Fruit fly (Drosophila melanogaster) whole organism, embryonic: ENCODE data around the gene CG15728.

Experiments used
- Bdp1 ChIP-seq: fragments of 200-800 bp; sonication (Bioruptor generic); optimal IDR thresholded peaks from 3 replicates; lab custom pipeline; 2016; ENCODE audit warnings: missing biosample characterization, missing genetic modification characterization
- Bgb ChIP-seq: fragments of 200-800 bp; sonication (Bioruptor generic); IDR thresholded peaks from 2 replicates; pipeline ENCODE4 v1.3.6; 2022; ENCODE audit warnings: missing biosample characterization, missing genetic modification characterization; ENCODE audit not compliant: partially characterized antibody
- BtbVII ChIP-seq: fragments of 200-800 bp; sonication (Bioruptor generic); optimal IDR thresholded peaks from 3 replicates; lab custom pipeline; 2017; ENCODE audit warnings: missing biosample characterization, mild to moderate bottlenecking, missing genetic modification characterization
- CG10565 ChIP-seq: fragments of 200-800 bp; sonication (Bioruptor generic); optimal IDR thresholded peaks from 3 replicates; lab custom pipeline; 2016; ENCODE audit warnings: missing biosample characterization, mild to moderate bottlenecking, missing genetic modification characterization
- CG11696 ChIP-seq: fragments of 200-800 bp; sonication (Bioruptor generic); IDR thresholded peaks from 2 replicates; pipeline ENCODE4 v1.3.6; 2022; ENCODE audit warnings: missing biosample characterization, missing genetic modification characterization
- CG2129 ChIP-seq: fragments of 200-800 bp; sonication (Bioruptor generic); IDR thresholded peaks from 2 replicates; pipeline ENCODE4 v1.3.6; 2022; ENCODE audit warnings: missing biosample characterization, missing genetic modification characterization; ENCODE audit not compliant: partially characterized antibody
- CG2199 ChIP-seq: fragments of 200-800 bp; sonication (Bioruptor generic); IDR thresholded peaks from 3 replicates; pipeline ENCODE4 v1.3.6; 2022; ENCODE audit warnings: missing biosample characterization, missing genetic modification characterization
- CG2202 ChIP-seq: fragments of 200-800 bp; sonication (Bioruptor generic); optimal IDR thresholded peaks from 2 replicates; lab custom pipeline; 2018; ENCODE audit warnings: missing biosample characterization, mild to moderate bottlenecking, missing genetic modification characterization
- CG32767 ChIP-seq: fragments of 200-800 bp; sonication (Bioruptor generic); IDR thresholded peaks from 2 replicates; pipeline ENCODE4 v1.3.6; 2022; ENCODE audit warnings: missing biosample characterization, missing genetic modification characterization
- CG6654 ChIP-seq: fragments of 200-800 bp; sonication (Bioruptor generic); optimal IDR thresholded peaks from 2 replicates; lab custom pipeline; 2017; ENCODE audit warnings: missing biosample characterization, mild to moderate bottlenecking, missing genetic modification characterization
- CG6689 ChIP-seq: fragments of 200-800 bp; sonication (Bioruptor generic); IDR thresholded peaks from 2 replicates; pipeline ENCODE4 v1.3.6; 2022; ENCODE audit warnings: missing biosample characterization, missing genetic modification characterization
- CG6813 ChIP-seq: fragments of 200-800 bp; sonication (Bioruptor generic); optimal IDR thresholded peaks from 2 replicates; lab custom pipeline; 2017; ENCODE audit warnings: missing biosample characterization, missing genetic modification characterization, mild to moderate bottlenecking, moderate library complexity, missing genetic modification reagents
- CG6854 ChIP-seq: fragments of 200-800 bp; sonication (Bioruptor generic); optimal IDR thresholded peaks from 3 replicates; lab custom pipeline; 2017; ENCODE audit warnings: missing biosample characterization, mild to moderate bottlenecking, missing genetic modification characterization
- CG7556 ChIP-seq: fragments of 200-800 bp; sonication (Bioruptor generic); optimal IDR thresholded peaks from 2 replicates; lab custom pipeline; 2017; ENCODE audit warnings: missing biosample characterization, mild to moderate bottlenecking, missing genetic modification characterization
- CG8478 ChIP-seq: fragments of >200 bp; optimal IDR thresholded peaks from 2 replicates; lab custom pipeline; 2018
- CG8924 ChIP-seq: fragments of 200-800 bp; optimal IDR thresholded peaks from 3 replicates; lab custom pipeline; 2019; ENCODE audit warnings: missing biosample characterization, mild to moderate bottlenecking, missing genetic modification characterization, moderate library complexity
- CG8944 ChIP-seq: fragments of 200-800 bp; sonication (Bioruptor generic); optimal IDR thresholded peaks from 3 replicates; lab custom pipeline; 2016; ENCODE audit warnings: missing biosample characterization, missing genetic modification characterization
- CTCF ChIP-seq: fragments of 200-800 bp; sonication (Bioruptor generic); optimal IDR thresholded peaks from 2 replicates; lab custom pipeline; 2017; ENCODE audit warnings: missing biosample characterization, mild to moderate bottlenecking, missing genetic modification characterization, moderate library complexity
- CoRest ChIP-seq: fragments of 200-800 bp; sonication (Bioruptor generic); optimal IDR thresholded peaks from 3 replicates; lab custom pipeline; 2018; ENCODE audit warnings: missing biosample characterization, mild to moderate bottlenecking, missing genetic modification characterization, moderate library complexity
- Dad ChIP-seq: fragments of 200-800 bp; sonication (Bioruptor generic); optimal IDR thresholded peaks from 3 replicates; lab custom pipeline; 2016; ENCODE audit warnings: missing biosample characterization, missing genetic modification characterization
- Dip2 ChIP-seq: fragments of 200-800 bp; sonication (Bioruptor generic); IDR thresholded peaks from 2 replicates; pipeline ENCODE4 v1.3.6; 2022; ENCODE audit warnings: missing biosample characterization, missing genetic modification characterization
- H2.0 ChIP-seq: fragments of 200-800 bp; sonication (Bioruptor generic); IDR thresholded peaks from 2 replicates; pipeline ENCODE4 v1.3.6; 2022; ENCODE audit warnings: missing biosample characterization, missing genetic modification characterization
- HLH54F ChIP-seq: fragments of 200-800 bp; sonication (Bioruptor generic); optimal IDR thresholded peaks from 3 replicates; lab custom pipeline; 2016; ENCODE audit warnings: missing biosample characterization, missing genetic modification characterization
- Meics ChIP-seq: fragments of 200-800 bp; sonication (Bioruptor generic); optimal IDR thresholded peaks from 2 replicates; lab custom pipeline; 2017; ENCODE audit warnings: missing biosample characterization, mild to moderate bottlenecking, missing genetic modification characterization
- Mes4 ChIP-seq: fragments of 200-800 bp; sonication (Bioruptor generic); optimal IDR thresholded peaks from 2 replicates; lab custom pipeline; 2016; ENCODE audit warnings: missing biosample characterization, missing genetic modification characterization
- Pdp1 ChIP-seq, 2 experiments: fragments of 200-800 bp; sonication (Bioruptor generic); optimal IDR thresholded peaks; 3 replicates each; lab custom pipeline; 2016; ENCODE audit warnings: missing biosample characterization in 2 of 2, missing genetic modification characterization in 2 of 2, mild to moderate bottlenecking in 1 of 2, moderate library complexity in 1 of 2
- Poxn ChIP-seq: fragments of 200-800 bp; sonication (Bioruptor generic); IDR thresholded peaks from 2 replicates; pipeline ENCODE4 v1.3.6; 2022; ENCODE audit warnings: missing biosample characterization, missing genetic modification characterization
- Ravus ChIP-seq: fragments of 200-800 bp; sonication (Bioruptor generic); IDR thresholded peaks from 2 replicates; pipeline ENCODE4 v1.3.6; 2022; ENCODE audit warnings: missing biosample characterization, missing genetic modification characterization
- Sox100B ChIP-seq: fragments of 200-800 bp; sonication (Bioruptor generic); optimal IDR thresholded peaks from 3 replicates; lab custom pipeline; 2018; ENCODE audit warnings: missing biosample characterization, mild to moderate bottlenecking, missing genetic modification characterization
- Spps ChIP-seq: fragments of 200-800 bp; sonication (Bioruptor generic); optimal IDR thresholded peaks from 2 replicates; lab custom pipeline; 2018; ENCODE audit warnings: missing biosample characterization, mild to moderate bottlenecking, missing genetic modification characterization
- TFAM ChIP-seq: fragments of 200-800 bp; sonication (Bioruptor generic); optimal IDR thresholded peaks from 2 replicates; lab custom pipeline; 2017; ENCODE audit warnings: missing biosample characterization, missing genetic modification characterization, inconsistent platforms
- Xbp1 ChIP-seq: fragments of 200-800 bp; sonication (Bioruptor generic); optimal IDR thresholded peaks from 3 replicates; lab custom pipeline; 2016; ENCODE audit warnings: missing biosample characterization, mild to moderate bottlenecking, missing genetic modification characterization
- YL-1 ChIP-seq: fragments of 200-800 bp; sonication (Bioruptor generic); optimal IDR thresholded peaks from 3 replicates; lab custom pipeline; 2017; ENCODE audit warnings: missing biosample characterization, mild to moderate bottlenecking, missing genetic modification characterization
- amos ChIP-seq: fragments of 200-800 bp; sonication (Bioruptor generic); IDR thresholded peaks from 2 replicates; pipeline ENCODE4 v1.3.6; 2022; ENCODE audit warnings: missing biosample characterization, missing genetic modification characterization; ENCODE audit not compliant: partially characterized antibody
- bowl ChIP-seq: fragments of 200-800 bp; sonication (Bioruptor generic); IDR thresholded peaks from 2 replicates; pipeline ENCODE4 v1.3.6; 2022; ENCODE audit warnings: missing biosample characterization, missing genetic modification characterization
- bsh ChIP-seq, 2 experiments: fragments of 200-800 bp; sonication (Bioruptor generic); optimal IDR thresholded peaks; 2 replicates each; lab custom pipeline; 2017 to 2018; ENCODE audit warnings: mild to moderate bottlenecking in 2 of 2, missing biosample characterization in 2 of 2, missing genetic modification characterization in 2 of 2, moderate library complexity in 1 of 2
- btn ChIP-seq: fragments of 200-800 bp; sonication (Bioruptor generic); optimal IDR thresholded peaks from 2 replicates; lab custom pipeline; 2016; ENCODE audit warnings: missing biosample characterization, missing genetic modification characterization
- dysf ChIP-seq: fragments of 200-800 bp; sonication (Bioruptor generic); IDR thresholded peaks from 3 replicates; pipeline ENCODE4 v1.3.6; 2022; ENCODE audit warnings: missing biosample characterization, missing genetic modification characterization
- ems ChIP-seq: fragments of 200-800 bp; sonication (Bioruptor generic); optimal IDR thresholded peaks from 3 replicates; lab custom pipeline; 2016; ENCODE audit warnings: missing biosample characterization, missing genetic modification characterization
- hth ChIP-seq: fragments of >200 bp; optimal IDR thresholded peaks from 2 replicates; lab custom pipeline; 2017; ENCODE audit warnings: inconsistent platforms
- inv ChIP-seq: fragments of 200-800 bp; sonication (Bioruptor generic); IDR thresholded peaks from 2 replicates; pipeline ENCODE4 v1.3.6; 2022; ENCODE audit warnings: missing biosample characterization, missing genetic modification characterization; ENCODE audit not compliant: partially characterized antibody
- knrl ChIP-seq: fragments of 200-800 bp; sonication (Bioruptor generic); IDR thresholded peaks from 3 replicates; pipeline ENCODE4 v1.3.6; 2022; ENCODE audit warnings: missing biosample characterization, missing genetic modification characterization; ENCODE audit not compliant: partially characterized antibody
- nerfin-1 ChIP-seq: fragments of 200-800 bp; sonication (Bioruptor generic); optimal IDR thresholded peaks from 3 replicates; lab custom pipeline; 2019; ENCODE audit warnings: missing biosample characterization, mild to moderate bottlenecking, missing genetic modification characterization, moderate library complexity
- pnt ChIP-seq: fragments of 200-800 bp; sonication (Bioruptor generic); optimal IDR thresholded peaks from 3 replicates; lab custom pipeline; 2016; ENCODE audit warnings: missing biosample characterization, missing genetic modification characterization
- pros ChIP-seq: fragments of 200-800 bp; sonication (Bioruptor generic); optimal IDR thresholded peaks from 3 replicates; lab custom pipeline; 2019; ENCODE audit warnings: missing biosample characterization, mild to moderate bottlenecking, missing genetic modification characterization, moderate library complexity
- pum ChIP-seq: fragments of 200-800 bp; sonication (Bioruptor generic); optimal IDR thresholded peaks from 2 replicates; lab custom pipeline; 2016; ENCODE audit warnings: missing biosample characterization, missing genetic modification characterization
- ranshi ChIP-seq: fragments of 200-800 bp; sonication (Bioruptor generic); IDR thresholded peaks from 2 replicates; pipeline ENCODE4 v1.3.6; 2022; ENCODE audit warnings: missing biosample characterization, missing genetic modification characterization
- repo ChIP-seq: fragments of 200-800 bp; sonication (Bioruptor generic); optimal IDR thresholded peaks from 2 replicates; lab custom pipeline; 2016; ENCODE audit warnings: missing biosample characterization, missing genetic modification characterization
- stc ChIP-seq: fragments of 200-800 bp; sonication (Bioruptor generic); IDR thresholded peaks from 2 replicates; pipeline ENCODE4 v1.3.6; 2022; ENCODE audit warnings: missing biosample characterization, missing genetic modification characterization
- tna ChIP-seq: fragments of 200-800 bp; sonication (Bioruptor generic); IDR thresholded peaks from 2 replicates; pipeline ENCODE4 v1.3.6; 2022; ENCODE audit warnings: missing biosample characterization, missing genetic modification characterization; ENCODE audit not compliant: partially characterized antibody
- usp ChIP-seq: fragments of >200 bp; optimal IDR thresholded peaks from 2 replicates; lab custom pipeline; 2017; ENCODE audit warnings: missing biosample characterization, missing genetic modification characterization
- vvl ChIP-seq: fragments of 200-800 bp; sonication (Bioruptor generic); IDR thresholded peaks from 2 replicates; pipeline ENCODE4 v1.3.6; 2022; ENCODE audit warnings: missing biosample characterization, missing genetic modification characterization
- zfh1 ChIP-seq: fragments of 200-800 bp; sonication (Bioruptor generic); IDR thresholded peaks from 3 replicates; pipeline ENCODE4 v1.3.6; 2022; ENCODE audit warnings: missing biosample characterization, missing genetic modification characterization

The CG15728 gene

DNA sequence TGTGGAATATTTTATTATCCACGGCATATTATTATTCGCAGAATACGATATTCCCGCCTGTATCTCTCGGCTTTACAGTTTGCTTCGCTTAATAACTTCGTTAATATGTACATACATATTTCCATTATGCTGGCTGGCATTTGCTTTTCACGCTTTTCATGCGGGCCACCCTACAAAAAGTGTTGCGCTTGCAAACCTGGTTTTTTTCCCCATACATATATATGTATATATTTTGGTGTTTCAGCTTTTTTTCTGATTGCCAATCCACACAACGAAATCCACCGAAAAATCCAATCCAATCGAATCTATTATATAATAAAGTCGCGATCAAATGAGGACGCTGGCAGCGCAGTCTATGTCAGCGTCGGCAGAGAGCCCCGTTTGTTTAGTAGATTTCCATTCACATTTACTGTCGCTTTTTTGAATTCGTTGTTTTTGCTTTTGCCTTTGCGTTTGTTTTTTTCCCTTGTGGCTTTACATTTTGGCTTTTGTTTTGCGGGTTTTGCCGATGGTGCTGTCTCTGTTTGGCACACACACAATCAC lies 41.8 kb downstream of the CG15728 start (continued):
- TF ChIP-seq knrl (GFP tag; lab: Robert Waterston, UW): no peak
- no peak for TF ChIP-seq Poxn (GFP tag; lab: Robert Waterston, UW)
- TF ChIP-seq Spps (tag; lab: Kevin White, UChicago): no peak
- TF ChIP-seq CG8478 (lab: Kevin White, UChicago): no peak
- no peak for TF ChIP-seq pnt
- TF ChIP-seq CG7556 (GFP tag; lab: Kevin White, UChicago): peak; percentile 26
- no peak for TF ChIP-seq pum (GFP tag; lab: Kevin White, UChicago)
- TF ChIP-seq H2.0 (GFP tag; lab: Robert Waterston, UW): no peak
- no peak for TF ChIP-seq Bdp1
- no peak for TF ChIP-seq btn (GFP tag; lab: Kevin White, UChicago)
- no peak for TF ChIP-seq YL-1 (GFP tag; lab: Kevin White, UChicago)
- TF ChIP-seq HLH54F (GFP tag; lab: Kevin White, UChicago): no peak
- no peak for TF ChIP-seq bsh (GFP tag; optimal IDR thresholded peaks at IDR 0.05; lab: Kevin White, UChicago)
- TF ChIP-seq stc (GFP tag; lab: Robert Waterston, UW): no peak
- TF ChIP-seq dysf (GFP tag; lab: Robert Waterston, UW): no peak
- peak; percentile 31 for TF ChIP-seq Meics (GFP tag; lab: Kevin White, UChicago)
- peak in 1 of 2 experiments; percentile 86 for TF ChIP-seq Pdp1 (GFP tag; optimal IDR thresholded peaks at IDR 0.05; lab: Kevin White, UChicago)
- no peak for TF ChIP-seq CG8924
- TF ChIP-seq pros (GFP tag; lab: Kevin White, UChicago): no peak
- TF ChIP-seq nerfin-1 (tag; lab: Kevin White, UChicago): no peak
- TF ChIP-seq hth (lab: Kevin White, UChicago): no peak
- no peak for TF ChIP-seq Ravus (GFP tag; lab: Robert Waterston, UW)
- no peak for TF ChIP-seq CG32767
- no peak for TF ChIP-seq Dip2 (GFP tag; lab: Robert Waterston, UW)
- TF ChIP-seq vvl (GFP tag; lab: Robert Waterston, UW): no peak
- 0 out of 2 replicates have a peak, but pooled peaks have one; percentile 1 for TF ChIP-seq CG11696 (GFP tag; lab: Robert Waterston, UW)
- TF ChIP-seq Sox100B (GFP tag; lab: Kevin White, UChicago): peak; percentile 13
- no peak for TF ChIP-seq Mes4 (GFP tag; lab: Kevin White, UChicago)
- TF ChIP-seq inv (GFP tag; lab: Robert Waterston, UW): no peak
- no peak for TF ChIP-seq CG6854 (GFP tag; lab: Kevin White, UChicago)
- TF ChIP-seq CG10565 (GFP tag; lab: Kevin White, UChicago): no peak
- no peak for TF ChIP-seq ranshi (GFP tag; lab: Robert Waterston, UW)
- no peak for TF ChIP-seq CG2202 (tag; lab: Kevin White, UChicago)
- no peak for TF ChIP-seq tna (GFP tag; lab: Robert Waterston, UW)
- TF ChIP-seq CG2199 (GFP tag; lab: Robert Waterston, UW): no peak
- no peak for TF ChIP-seq CG8944
- TF ChIP-seq repo (GFP tag; lab: Kevin White, UChicago): no peak
- TF ChIP-seq CG6654 (GFP tag; lab: Kevin White, UChicago): no peak
- no peak for TF ChIP-seq zfh1
- no peak for TF ChIP-seq CG6689 (GFP tag; lab: Robert Waterston, UW)
- peak; percentile 32 for TF ChIP-seq CoRest (tag; lab: Kevin White, UChicago)
- no peak for TF ChIP-seq Dad (GFP tag; lab: Kevin White, UChicago)
- no peak for TF ChIP-seq BtbVII (GFP tag; lab: Kevin White, UChicago)
- no peak for TF ChIP-seq CTCF (GFP tag; lab: Kevin White, UChicago)
- no peak for TF ChIP-seq Xbp1
- TF ChIP-seq bowl: no peak
- TF ChIP-seq ems: no peak
- TF ChIP-seq Bgb (GFP tag; lab: Robert Waterston, UW): no peak
- no peak for TF ChIP-seq CG6813 (GFP tag; lab: Kevin White, UChicago)
- no peak for TF ChIP-seq amos (GFP tag; lab: Robert Waterston, UW)
- no peak for TF ChIP-seq TFAM (GFP tag; lab: Kevin White, UChicago)
- no peak for TF ChIP-seq usp (GFP tag; lab: Kevin White, UChicago)
- TF ChIP-seq CG2129: no peak
